Worm (Caenorhabditis elegans): Measurements from ENCODE around the gene Y54G2A.41.

DNA sequence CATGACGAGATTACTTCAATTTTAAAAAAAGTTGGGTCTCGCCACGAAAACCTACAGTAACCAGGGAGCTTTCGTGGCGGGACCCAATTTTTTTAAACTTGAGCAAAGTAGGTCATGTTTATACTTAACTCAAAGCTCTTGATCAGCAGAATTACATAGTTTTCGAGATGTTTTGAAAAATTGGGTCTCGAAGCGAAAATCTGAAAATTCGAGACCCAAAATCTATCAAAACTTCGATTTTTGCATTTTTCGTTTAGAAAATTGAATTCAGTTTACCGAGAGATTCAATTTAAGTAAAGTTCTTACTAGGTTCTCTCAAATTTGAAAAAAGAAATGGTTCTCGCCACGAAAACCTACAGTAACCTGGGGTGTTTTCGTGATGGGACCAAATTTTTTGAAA is 18.4 kb downstream of the Y54G2A.41 start:
- no peak for TF ChIP-seq ceh-32 (tag; optimal IDR thresholded peaks at IDR 0.05; ENCODE audit: poor library complexity)
- TF ChIP-seq R02D3.7 (tag; optimal IDR thresholded peaks at IDR 0.05), result no peak
- TF ChIP-seq lir-3 (tag; optimal IDR thresholded peaks at IDR 0.05), result no peak
- no peak for TF ChIP-seq aly-2 (tag; optimal IDR thresholded peaks at IDR 0.05)
- TF ChIP-seq aha-1 (tag), result peak; percentile 38
- peak in 1 of 2 experiments; percentile 93 for TF ChIP-seq unc-62 (GFP tag; optimal IDR thresholded peaks at IDR 0.05 in 1 of 2)
- TF ChIP-seq unc-62 (tag; optimal IDR thresholded peaks at IDR 0.05), result no peak
- TF ChIP-seq Y48G9A.11 (GFP tag; IDR thresholded peaks at IDR 0.05), result no peak
- TF ChIP-seq ama-1 (optimal IDR thresholded peaks at IDR 0.05), result no peak
